Worm (Caenorhabditis elegans): ENCODE data around the gene K11D12.8.

Gene K11D12.8

DNA sequence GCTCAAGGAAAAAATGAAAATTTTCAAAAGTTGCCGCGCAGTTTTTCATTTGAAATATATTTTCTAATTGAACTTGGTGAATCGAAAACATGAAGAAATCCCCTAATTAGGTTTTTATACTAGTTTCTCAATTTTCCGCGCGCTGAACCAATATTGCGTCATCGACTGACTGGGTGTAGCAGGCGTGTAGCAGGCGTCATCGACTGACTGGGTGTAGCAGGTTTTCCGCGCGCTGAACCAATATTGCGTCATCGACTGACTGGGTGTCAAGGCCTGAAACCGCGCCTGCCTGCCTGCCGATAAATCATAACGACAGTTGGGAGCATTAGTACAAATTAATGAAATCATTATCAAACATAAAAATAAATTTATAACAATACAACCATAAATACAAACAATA, 17.4 kb downstream of the K11D12.8 start:
- TF ChIP-seq snpc-1.2 (GFP tag; IDR thresholded peaks at IDR 0.05) (no peak), hlh-11 (tag; optimal IDR thresholded peaks at IDR 0.05) (peak; percentile 10)

DNA sequence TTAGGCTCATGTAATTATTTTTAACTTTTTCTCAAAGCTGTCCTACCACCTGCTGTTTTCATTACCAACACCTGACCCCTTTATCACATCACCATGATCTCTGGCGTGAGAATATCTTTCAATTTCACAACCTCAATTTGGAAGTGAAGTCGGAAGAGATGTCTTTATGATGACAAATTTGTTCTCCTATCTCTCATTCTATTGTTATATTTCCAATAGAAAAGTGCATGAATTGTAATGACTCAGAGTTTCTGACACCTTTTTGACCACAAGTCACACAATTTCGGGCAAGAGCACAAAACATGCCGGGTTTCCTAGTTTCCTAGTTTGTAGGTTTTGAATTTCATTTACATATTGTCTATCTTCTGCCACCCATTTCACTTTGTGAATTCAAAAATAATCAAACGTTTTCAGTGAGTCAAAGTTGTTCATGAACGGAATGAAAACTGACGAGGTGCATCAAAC, 22.0 kb downstream of the K11D12.8 start, which contains the start of gene srr-4:
Gene srr-4, plus strand, starts transcription at position 415 of the 465 bp plus-strand sequence.
- TF ChIP-seq nhr-28 (tag; optimal IDR thresholded peaks at IDR 0.05) (peak; percentile 61), dmd-6 (GFP tag; IDR thresholded peaks at IDR 0.05) (peak; percentile 46; the same call in 1 of the 2 replicates), mdt-29 (GFP tag; IDR thresholded peaks at IDR 0.05) (no peak), unc-62 (GFP tag; optimal IDR thresholded peaks at IDR 0.05 in 1 of 2) (peak in 1 of 2 experiments; percentile 97), unc-62 (tag; optimal IDR thresholded peaks at IDR 0.05) (no peak), F44E2.7 (GFP tag; IDR thresholded peaks at IDR 0.05) (no peak)

DNA sequence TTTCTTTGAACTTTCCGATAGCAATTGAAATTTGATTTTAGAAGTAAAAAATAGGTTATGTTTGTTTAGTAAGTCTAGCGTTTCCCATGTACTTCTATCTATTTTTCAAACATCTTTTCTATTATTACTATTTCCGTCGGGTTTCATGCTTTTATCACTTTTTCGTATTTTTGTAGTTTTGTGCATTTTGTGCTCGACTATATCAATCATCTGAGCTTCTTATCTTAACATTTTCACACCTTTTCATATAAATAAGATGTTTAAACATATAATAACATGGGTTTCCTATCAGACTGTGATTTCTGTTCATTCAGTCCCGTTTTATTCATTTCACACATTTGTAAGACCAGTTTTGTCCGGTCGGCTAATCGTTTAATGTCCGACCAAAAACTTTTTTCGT, 22.7 kb downstream of the K11D12.8 start:
- TF ChIP-seq lin-1 (GFP tag; IDR thresholded peaks at IDR 0.05) (peak; percentile 44; the same call in 1 of the 2 replicates), dve-1 (tag; optimal IDR thresholded peaks at IDR 0.05; ENCODE audit: insufficient read depth) (peak; percentile 76), php-3 (GFP tag; IDR thresholded peaks at IDR 0.05) (peak; percentile 91), unc-39 (tag; optimal IDR thresholded peaks at IDR 0.05) (no peak), nhr-28 (tag; optimal IDR thresholded peaks at IDR 0.05) (peak; percentile 96), F37D6.2 (tag; optimal IDR thresholded peaks at IDR 0.05) (no peak), pqm-1 (tag; optimal IDR thresholded peaks at IDR 0.05) (peak; percentile 33), dmd-6 (GFP tag; IDR thresholded peaks at IDR 0.05) (peak; percentile 62), hlh-11 (tag; optimal IDR thresholded peaks at IDR 0.05) (peak; percentile 62), saeg-2 (GFP tag; IDR thresholded peaks at IDR 0.05) (no peak), lin-38 (GFP tag; IDR thresholded peaks at IDR 0.05) (no peak), daf-16 (GFP tag; optimal IDR thresholded peaks at IDR 0.05) (no peak), daf-16 (tag; optimal IDR thresholded peaks at IDR 0.05) (peak; percentile 73), nhr-102 (tag; optimal IDR thresholded peaks at IDR 0.05) (peak; percentile 73), unc-62 (GFP tag; optimal IDR thresholded peaks at IDR 0.05 in 1 of 2) (peak in 1 of 2 experiments; percentile 77), unc-62 (tag; optimal IDR thresholded peaks at IDR 0.05) (no peak)

DNA sequence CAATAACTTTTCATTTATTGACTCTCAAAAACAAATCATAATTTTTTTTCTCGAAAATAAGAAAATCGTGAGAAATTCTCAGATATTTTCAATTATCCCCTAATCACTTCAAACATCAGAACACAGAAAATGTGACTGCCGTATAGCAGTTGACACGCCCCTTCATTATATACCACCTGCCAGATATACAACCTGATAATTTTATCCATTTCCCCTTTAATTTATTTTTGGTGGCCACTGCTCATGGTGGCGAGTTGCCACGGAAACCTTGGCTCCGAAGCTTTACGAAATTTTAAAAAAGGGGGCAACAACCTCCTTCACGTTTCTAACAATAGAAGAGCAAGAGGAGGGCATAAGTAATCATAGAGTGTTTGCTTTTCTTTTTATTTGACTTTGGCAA, 24.1 kb downstream of the K11D12.8 start:
- peak; percentile 58 for TF ChIP-seq aha-1 (tag)
- peak in 1 of 2 experiments; percentile 33 for TF ChIP-seq unc-62 (GFP tag; optimal IDR thresholded peaks at IDR 0.05 in 1 of 2)
- TF ChIP-seq unc-62 (tag; optimal IDR thresholded peaks at IDR 0.05) = no peak
- peak; percentile 43 for TF ChIP-seq nhr-11 (tag; optimal IDR thresholded peaks at IDR 0.05)
- no peak for TF ChIP-seq ces-1 (GFP tag; optimal IDR thresholded peaks at IDR 0.05)

DNA sequence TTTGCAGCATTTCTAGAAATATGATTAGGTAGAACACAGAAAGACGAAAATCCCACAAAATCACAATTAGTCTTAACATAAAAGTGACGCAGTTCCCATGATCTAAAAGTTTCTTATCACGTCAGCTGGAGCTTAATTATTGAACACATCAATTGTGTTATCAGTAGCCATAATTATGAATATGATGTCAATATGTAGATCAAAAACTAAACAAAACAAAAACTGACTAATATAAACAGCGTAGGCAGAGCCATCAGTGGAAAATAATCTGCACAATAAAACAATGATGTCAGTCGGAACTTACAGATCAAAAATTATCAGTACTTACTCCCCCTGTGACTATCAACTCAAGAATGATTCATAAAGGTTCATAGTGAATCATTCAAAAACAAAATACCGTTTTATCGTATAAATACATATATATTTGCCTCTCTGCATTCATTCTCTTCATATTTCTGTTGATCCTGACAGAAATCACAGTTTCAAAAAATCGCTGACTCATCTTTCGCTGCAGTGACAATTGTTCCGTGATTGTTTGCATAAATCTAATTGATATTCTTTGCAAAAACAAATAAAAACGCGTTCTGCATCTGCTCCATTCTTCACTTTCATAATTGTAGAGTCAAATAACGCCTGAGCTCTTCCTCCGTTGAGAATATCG, 28.5 kb downstream of the K11D12.8 start, which contains the start of gene srr-6:
Gene srr-6, plus strand, starts transcription at position 611 of the 661 bp plus-strand sequence.
- peak; percentile 53 for TF ChIP-seq nhr-28 (tag; optimal IDR thresholded peaks at IDR 0.05)
- peak; percentile 68 for TF ChIP-seq pqm-1 (tag; optimal IDR thresholded peaks at IDR 0.05)
- TF ChIP-seq nhr-77 (tag; optimal IDR thresholded peaks at IDR 0.05) = peak; percentile 63
- TF ChIP-seq hlh-11 (tag; optimal IDR thresholded peaks at IDR 0.05) = peak; percentile 54
- peak; percentile 20; the same call in 1 of the 2 replicates for TF ChIP-seq php-3 (GFP tag; IDR thresholded peaks at IDR 0.05)
- no peak for TF ChIP-seq ceh-32 (tag; optimal IDR thresholded peaks at IDR 0.05; ENCODE audit: poor library complexity)
- TF ChIP-seq gei-8 (GFP tag; optimal IDR thresholded peaks at IDR 0.05) = no peak
- no peak for TF ChIP-seq T20F7.1 (GFP tag; optimal IDR thresholded peaks at IDR 0.05)
- TF ChIP-seq dmd-6 (GFP tag; IDR thresholded peaks at IDR 0.05) = peak; percentile 66
- TF ChIP-seq unc-62 (GFP tag; optimal IDR thresholded peaks at IDR 0.05 in 1 of 2) = peak in 1 of 2 experiments; percentile 88
- no peak for TF ChIP-seq unc-62 (tag; optimal IDR thresholded peaks at IDR 0.05)
- no peak for TF ChIP-seq daf-16 (GFP tag; optimal IDR thresholded peaks at IDR 0.05)
- peak; percentile 61 for TF ChIP-seq daf-16 (tag; optimal IDR thresholded peaks at IDR 0.05)
- TF ChIP-seq hif-1 (tag; optimal IDR thresholded peaks at IDR 0.05) = peak in 1 of 2 experiments; percentile 15
- TF ChIP-seq ctbp-1 (GFP tag; IDR thresholded peaks at IDR 0.05) = no peak
- peak in 1 of 2 experiments; percentile 42 for TF ChIP-seq mdl-1 (tag; optimal IDR thresholded peaks at IDR 0.05)
